Fruit fly (Drosophila melanogaster) Kc167 (cell line): ENCODE results near the gene CG14440.

Source experiments
- Myc ChIP-seq: fragments of >200 bp; optimal IDR thresholded peaks from 2 replicates; lab custom pipeline; 2017; ENCODE audit warnings: missing external identifiers
- Sin3A ChIP-seq: fragments of >200 bp; optimal IDR thresholded peaks from 2 replicates; lab custom pipeline; 2018; ENCODE audit warnings: missing external identifiers
- h ChIP-seq: fragments of >200 bp; optimal IDR thresholded peaks from 3 replicates; lab custom pipeline; 2018; ENCODE audit warnings: missing external identifiers
- psq ChIP-seq: fragments of >200 bp; optimal IDR thresholded peaks from 2 replicates; lab custom pipeline; 2017; ENCODE audit warnings: missing external identifiers

DNA sequence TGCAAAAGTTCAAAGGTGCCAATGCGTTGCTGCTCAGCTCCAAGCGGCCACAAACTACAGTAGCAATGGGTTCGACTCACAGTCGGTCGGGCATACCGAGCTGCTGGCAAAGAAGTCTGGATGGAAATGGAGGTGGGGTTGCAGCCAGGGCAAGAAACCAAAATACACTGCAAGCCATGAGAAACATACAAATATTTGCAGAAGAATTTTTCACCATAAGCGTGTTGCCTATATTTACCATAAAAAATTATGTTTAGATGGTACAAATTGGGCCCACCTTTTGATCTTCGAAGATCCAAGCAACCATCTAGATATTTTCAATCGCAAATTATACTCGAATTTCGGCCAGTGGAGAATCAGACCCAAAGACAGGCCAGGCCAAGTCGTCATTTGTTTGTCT lies 51.5 kb downstream of the CG14440 start:
- no peak for TF ChIP-seq Sin3A
- TF ChIP-seq psq (lab: Kevin White, UChicago): no peak
- no peak for TF ChIP-seq h
- no peak for TF ChIP-seq Myc (lab: Kevin White, UChicago)
